Comparison of ENCODE assay signal across 3 worm cellular contexts in the genomic region with DNA sequence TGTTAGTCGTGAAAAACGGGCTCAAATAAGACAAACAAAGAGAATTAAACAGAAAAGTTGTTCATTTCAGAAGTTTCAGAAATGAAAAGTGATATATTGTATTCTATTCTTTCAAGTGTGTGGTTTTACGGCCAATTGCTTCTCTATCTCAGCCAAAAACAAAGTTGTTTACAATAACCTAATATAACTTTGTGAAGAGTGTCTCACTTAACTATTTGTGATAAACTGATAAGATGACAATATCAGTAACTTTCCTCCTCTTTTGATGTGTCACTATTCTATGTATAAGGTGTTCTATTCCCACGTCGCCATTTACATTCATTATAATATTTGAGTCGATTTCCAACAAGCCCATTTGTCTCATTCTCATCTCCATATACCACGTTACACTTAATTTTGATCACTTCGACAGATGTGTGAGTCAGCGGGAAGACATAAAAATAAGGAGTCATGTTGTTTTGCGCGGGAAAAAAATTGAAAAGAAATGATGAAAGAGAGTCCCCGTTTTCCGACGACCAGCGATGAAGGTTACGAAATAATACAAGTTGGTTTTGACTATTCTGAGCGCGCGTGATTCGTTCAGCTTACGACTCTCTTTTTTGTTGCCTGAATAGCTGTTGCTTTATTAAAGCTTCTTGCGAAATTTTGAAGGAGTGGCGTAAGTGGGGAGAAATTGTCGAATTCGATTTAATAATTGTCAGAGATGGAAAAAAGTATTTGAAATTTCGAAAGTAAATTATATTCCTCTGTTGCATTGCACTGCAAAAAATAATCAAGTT.
TF ChIP-seq lines count a peak whose summit lies in the region.

No protein-coding gene starts in this region.

TF ChIP-seq in whole organism, L1 larva, 84 proteins besides CTCF, POLR2A, EP300 and RAD21 (continued from another document):
- TF ChIP-seq mep-1 (tag; optimal IDR thresholded peaks at IDR 0.05; lab: Kevin White, UChicago) (peak; percentile 7), ceh-82 (tag; optimal IDR thresholded peaks at IDR 0.05; lab: Kevin White, UChicago) (peak in 1 of 3 experiments; percentile 25), fkh-8 (tag; optimal IDR thresholded peaks at IDR 0.05; lab: Kevin White, UChicago) (peak; percentile 32), efl-3 (GFP tag; optimal IDR thresholded peaks at IDR 0.05; lab: Kevin White, UChicago) (no peak), C16A3.4 (tag; optimal IDR thresholded peaks at IDR 0.05; lab: Kevin White, UChicago) (peak; percentile 3), elt-2 (tag; optimal IDR thresholded peaks at IDR 0.05; lab: Kevin White, UChicago) (no peak), nhr-20 (tag; optimal IDR thresholded peaks at IDR 0.05; lab: Kevin White, UChicago) (peak; percentile 9), skn-1 (tag; optimal IDR thresholded peaks at IDR 0.05; lab: Kevin White, UChicago) (peak; percentile 74), xbp-1 (tag; optimal IDR thresholded peaks at IDR 0.05; lab: Kevin White, UChicago) (no peak), nhr-85 (tag; lab: Kevin White, UChicago) (peak; percentile 79), efl-1 (optimal IDR thresholded peaks at IDR 0.05; lab: Kevin White, UChicago) (peak in 1 of 2 experiments; percentile 47), efl-1 (GFP tag; optimal IDR thresholded peaks at IDR 0.05 in 1 of 2; lab: Kevin White, UChicago) (no peak), nhr-71 (tag; optimal IDR thresholded peaks at IDR 0.05; lab: Kevin White, UChicago) (peak; percentile 47)
TF ChIP-seq in whole organism, L1 larva: peak in this region for 17.

TF ChIP-seq in whole organism, L3 larva, 47 proteins besides CTCF, POLR2A, EP300 and RAD21 (continued from another document):
- TF ChIP-seq ztf-11 (tag; optimal IDR thresholded peaks at IDR 0.05; lab: Kevin White, UChicago) (no peak), pha-4 (tag; optimal IDR thresholded peaks at IDR 0.05; lab: Kevin White, UChicago) (peak; percentile 32), lin-39 (tag; optimal IDR thresholded peaks at IDR 0.05; lab: Kevin White, UChicago) (peak; percentile 73)

TF ChIP-seq in whole organism, L4 larva, 104 proteins besides CTCF, POLR2A, EP300 and RAD21 (continued from another document):
- TF ChIP-seq sdz-12 (GFP tag; optimal IDR thresholded peaks at IDR 0.05; lab: Kevin White, UChicago) = no peak
- peak in 1 of 2 experiments; percentile 77 for TF ChIP-seq unc-62 (GFP tag; optimal IDR thresholded peaks at IDR 0.05 in 1 of 2; lab: Kevin White, UChicago)
- no peak for TF ChIP-seq unc-62 (tag; optimal IDR thresholded peaks at IDR 0.05; lab: Kevin White, UChicago)
- TF ChIP-seq rbr-2 (tag; optimal IDR thresholded peaks at IDR 0.05; lab: Kevin White, UChicago) = no peak
- TF ChIP-seq lin-39 (tag; optimal IDR thresholded peaks at IDR 0.05; lab: Kevin White, UChicago) = no peak
